Worm (Caenorhabditis elegans) whole organism, L1 larva: Measurements from ENCODE around the gene fbxa-14.

Experiments
- C34B4.2 ChIP-seq: sonication (generic microtip); optimal IDR thresholded peaks from 2 replicates; lab custom pipeline; 2017; ENCODE audit warnings: mild to moderate bottlenecking, missing genetic modification characterization, missing compliant biosample characterization
- Y116A8C.19 ChIP-seq: sonication (generic microtip); optimal IDR thresholded peaks from 2 replicates; lab custom pipeline; 2016; ENCODE audit warnings: missing compliant biosample characterization, missing genetic modification characterization, borderline replicate concordance
- alr-1 ChIP-seq: fragments of 200-800 bp; sonication (Bioruptor generic); optimal IDR thresholded peaks from 2 replicates; lab custom pipeline; 2018; ENCODE audit warnings: borderline replicate concordance, mild to moderate bottlenecking, missing genetic modification characterization, missing compliant biosample characterization
- blmp-1 ChIP-seq: fragments of 150-350 bp; optimal IDR thresholded peaks from 2 replicates; lab custom pipeline; 2014; ENCODE audit warnings: missing biosample characterization, missing genetic modification characterization
- efl-1 ChIP-seq, 4 experiments: fragments of 150-350 bp; optimal IDR thresholded peaks in 3 of 4; peaks in 1 of 4; 1 replicate in 1 of 4; 2 replicates in 3 of 4; lab custom pipeline; 2014; ENCODE audit warnings: missing biosample characterization in 2 of 4, missing genetic modification characterization in 2 of 4, missing genetic modification reagents in 2 of 4
- elt-2 ChIP-seq: sonication (generic microtip); optimal IDR thresholded peaks from 2 replicates; lab custom pipeline; 2016; ENCODE audit warnings: missing genetic modification characterization, mild to moderate bottlenecking, inconsistent platforms, missing compliant biosample characterization, missing genetic modification reagents
- elt-3 ChIP-seq, 6 experiments: fragments of 150-350 bp in 1 of 6; sonication (generic microtip); optimal IDR thresholded peaks; 2 replicates each; lab custom pipeline; 2017 to 2018; ENCODE audit warnings: missing biosample characterization in 6 of 6, missing genetic modification characterization in 6 of 6, inconsistent platforms in 1 of 6
- hpl-2 ChIP-seq: fragments of 150-350 bp; optimal IDR thresholded peaks from 2 replicates; lab custom pipeline; 2014; ENCODE audit warnings: missing biosample characterization, missing genetic modification reagents, missing genetic modification characterization
- jun-1 ChIP-seq: fragments of 150-350 bp; optimal IDR thresholded peaks from 2 replicates; lab custom pipeline; 2014; ENCODE audit warnings: missing biosample characterization, missing genetic modification reagents, missing genetic modification characterization
- lin-13 ChIP-seq: fragments of 150-350 bp; optimal IDR thresholded peaks from 2 replicates; lab custom pipeline; 2014; ENCODE audit warnings: missing biosample characterization, missing genetic modification reagents, missing genetic modification characterization
- lin-15B ChIP-seq: fragments of 150-350 bp; sonication (generic microtip); optimal IDR thresholded peaks from 3 replicates; lab custom pipeline; 2014; ENCODE audit warnings: missing biosample characterization, missing genetic modification characterization
- lin-35 ChIP-seq, 2 experiments: fragments of 150-350 bp; optimal IDR thresholded peaks; 2 replicates each; lab custom pipeline; 2014; ENCODE audit warnings: missing biosample characterization in 2 of 2, missing genetic modification characterization in 2 of 2, missing genetic modification reagents in 2 of 2
- lsy-2 ChIP-seq, 2 experiments: fragments of 150-350 bp; optimal IDR thresholded peaks; 2 replicates each; lab custom pipeline; 2014; ENCODE audit warnings: missing biosample characterization in 2 of 2, missing genetic modification characterization in 2 of 2
- mdl-1 ChIP-seq, 2 experiments: fragments of 150-350 bp; optimal IDR thresholded peaks; 2 replicates each; lab custom pipeline; 2014 to 2017; ENCODE audit warnings: missing biosample characterization in 2 of 2, missing genetic modification characterization in 2 of 2, inconsistent platforms in 1 of 2
- nhr-20 ChIP-seq: sonication (generic microtip); optimal IDR thresholded peaks from 2 replicates; lab custom pipeline; 2016; ENCODE audit warnings: mild to moderate bottlenecking, missing genetic modification characterization, missing compliant biosample characterization
- nhr-47 ChIP-seq: sonication (generic microtip); optimal IDR thresholded peaks from 2 replicates; lab custom pipeline; 2016; ENCODE audit warnings: mild to moderate bottlenecking, missing genetic modification characterization, moderate library complexity, missing compliant biosample characterization
- nhr-71 ChIP-seq: sonication (generic microtip); optimal IDR thresholded peaks from 2 replicates; lab custom pipeline; 2016; ENCODE audit warnings: mild to moderate bottlenecking, missing genetic modification characterization, moderate library complexity, missing compliant biosample characterization
- nhr-90 ChIP-seq: sonication (generic microtip); optimal IDR thresholded peaks from 2 replicates; lab custom pipeline; 2016; ENCODE audit warnings: mild to moderate bottlenecking, missing genetic modification characterization, missing compliant biosample characterization; ENCODE audit not compliant: poor library complexity
- pax-3 ChIP-seq: fragments of 200-800 bp; sonication (Bioruptor generic); optimal IDR thresholded peaks from 2 replicates; lab custom pipeline; 2018; ENCODE audit warnings: mild to moderate bottlenecking, missing genetic modification characterization, moderate library complexity, missing compliant biosample characterization
- pqm-1 ChIP-seq: sonication (generic microtip); optimal IDR thresholded peaks from 3 replicates; lab custom pipeline; 2017; ENCODE audit warnings: missing biosample characterization, missing genetic modification characterization
- snpc-4 ChIP-seq: fragments of 150-350 bp; optimal IDR thresholded peaks from 2 replicates; lab custom pipeline; 2014; ENCODE audit warnings: missing biosample characterization, missing genetic modification characterization
- sox-4 ChIP-seq: sonication (generic microtip); optimal IDR thresholded peaks from 2 replicates; lab custom pipeline; 2016; ENCODE audit warnings: missing genetic modification characterization, missing compliant biosample characterization
- sptf-1 ChIP-seq: fragments of 150-350 bp; optimal IDR thresholded peaks from 2 replicates; lab custom pipeline; 2014; ENCODE audit warnings: missing biosample characterization, missing genetic modification characterization
- swsn-7 ChIP-seq: sonication (generic microtip); optimal IDR thresholded peaks from 2 replicates; lab custom pipeline; 2016; ENCODE audit warnings: missing genetic modification characterization, missing compliant biosample characterization
- tlp-1 ChIP-seq: fragments of 150-350 bp; optimal IDR thresholded peaks from 2 replicates; lab custom pipeline; 2014; ENCODE audit warnings: missing biosample characterization, missing genetic modification characterization
- zip-4 ChIP-seq: fragments of 200-800 bp; sonication (Bioruptor generic); optimal IDR thresholded peaks from 2 replicates; lab custom pipeline; 2018; ENCODE audit warnings: mild to moderate bottlenecking, missing genetic modification characterization, moderate library complexity, missing compliant biosample characterization

fbxa-14 gene

DNA sequence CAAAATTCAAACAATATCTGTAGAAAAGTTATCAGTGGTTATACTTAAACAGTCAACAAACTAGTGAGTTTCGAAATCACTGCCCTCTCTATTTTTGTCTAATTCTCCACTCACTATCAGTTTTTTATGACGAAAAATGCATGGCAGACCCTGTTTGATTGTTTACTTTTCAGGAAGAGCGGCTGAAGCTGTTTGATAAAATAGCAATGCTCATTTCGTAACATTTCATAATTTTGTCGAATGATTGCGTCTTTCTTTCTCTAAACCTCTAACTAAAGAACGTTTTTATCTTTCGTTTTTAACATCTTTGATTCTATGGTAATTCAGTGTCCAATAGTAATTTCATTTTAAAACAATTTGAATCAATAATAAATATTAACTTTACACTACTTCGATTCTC, 45.2 kb downstream of the fbxa-14 start:
- peak in 1 of 2 experiments; percentile 29 for TF ChIP-seq lsy-2 (tag; optimal IDR thresholded peaks at IDR 0.05; lab: Kevin White, UChicago)
- peak; percentile 95 for TF ChIP-seq pqm-1 (tag; lab: Kevin White, UChicago)
- no peak for TF ChIP-seq sptf-1
- peak; percentile 42 for TF ChIP-seq nhr-71 (tag; lab: Kevin White, UChicago)
- TF ChIP-seq hpl-2 (GFP tag; lab: Kevin White, UChicago), result peak; percentile 53
- TF ChIP-seq elt-3 (tag; optimal IDR thresholded peaks at IDR 0.05; lab: Kevin White, UChicago), result peak in 1 of 6 experiments; percentile 43
- TF ChIP-seq nhr-90, result peak; percentile 3
- TF ChIP-seq pax-3 (tag; lab: Kevin White, UChicago), result peak; percentile 25
- TF ChIP-seq Y116A8C.19 (tag; lab: Kevin White, UChicago), result no peak
- TF ChIP-seq elt-2 (tag; lab: Kevin White, UChicago), result peak; percentile 98
- peak; percentile 37 for TF ChIP-seq nhr-20 (tag; lab: Kevin White, UChicago)
- TF ChIP-seq jun-1 (tag; lab: Kevin White, UChicago), result peak; percentile 51
- no peak for TF ChIP-seq alr-1 (tag; lab: Kevin White, UChicago)
- TF ChIP-seq tlp-1, result no peak
- peak in 1 of 2 experiments; percentile 38 for TF ChIP-seq lin-35 (GFP tag; optimal IDR thresholded peaks at IDR 0.05; lab: Kevin White, UChicago)
- peak; percentile 55 for TF ChIP-seq zip-4 (GFP tag; lab: Kevin White, UChicago)
- peak in 1 of 2 experiments; percentile 27 for TF ChIP-seq mdl-1 (tag; optimal IDR thresholded peaks at IDR 0.05; lab: Kevin White, UChicago)
- no peak for TF ChIP-seq efl-1 (optimal IDR thresholded peaks at IDR 0.05; lab: Kevin White, UChicago)
- TF ChIP-seq efl-1 (GFP tag; optimal IDR thresholded peaks at IDR 0.05 in 1 of 2; lab: Kevin White, UChicago), result peak in 1 of 2 experiments; percentile 81
- TF ChIP-seq, all 84 proteins: peak for 14

DNA sequence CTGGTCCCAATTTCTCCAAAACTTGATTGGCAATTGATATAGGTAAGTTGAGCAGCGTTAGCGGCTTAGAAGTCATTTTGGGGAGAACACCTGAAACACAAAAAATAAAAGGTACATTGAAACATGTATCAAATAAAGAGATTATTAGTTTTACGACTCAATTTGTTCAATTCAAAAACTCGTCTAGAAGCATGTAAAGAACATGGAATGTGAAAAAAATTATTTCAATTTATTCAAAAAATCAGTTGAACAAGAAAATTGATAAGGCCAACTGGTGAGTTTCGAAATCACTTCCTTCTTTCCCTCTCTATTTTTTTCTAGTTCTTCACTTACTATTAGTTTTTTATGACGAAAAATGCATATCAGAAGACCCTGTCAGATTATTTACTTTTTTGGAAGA, 48.9 kb downstream of the fbxa-14 start, which contains the start of gene fbxa-30:
Gene fbxa-30, minus strand, starts transcription at position 101 of the 400 bp plus-strand sequence.
- TF ChIP-seq sox-4 (tag; lab: Kevin White, UChicago) (no peak), nhr-47 (no peak), lin-13 (GFP tag; lab: Kevin White, UChicago) (no peak), snpc-4 (tag; lab: Kevin White, UChicago) (no peak), blmp-1 (tag; lab: Kevin White, UChicago) (no peak), hpl-2 (GFP tag; lab: Kevin White, UChicago) (no peak), lin-15B (tag; lab: Kevin White, UChicago) (no peak), C34B4.2 (tag; lab: Kevin White, UChicago) (no peak), pqm-1 (tag; lab: Kevin White, UChicago) (no peak), elt-3 (tag; optimal IDR thresholded peaks at IDR 0.05; lab: Kevin White, UChicago) (no peak), nhr-20 (tag; lab: Kevin White, UChicago) (no peak)

DNA sequence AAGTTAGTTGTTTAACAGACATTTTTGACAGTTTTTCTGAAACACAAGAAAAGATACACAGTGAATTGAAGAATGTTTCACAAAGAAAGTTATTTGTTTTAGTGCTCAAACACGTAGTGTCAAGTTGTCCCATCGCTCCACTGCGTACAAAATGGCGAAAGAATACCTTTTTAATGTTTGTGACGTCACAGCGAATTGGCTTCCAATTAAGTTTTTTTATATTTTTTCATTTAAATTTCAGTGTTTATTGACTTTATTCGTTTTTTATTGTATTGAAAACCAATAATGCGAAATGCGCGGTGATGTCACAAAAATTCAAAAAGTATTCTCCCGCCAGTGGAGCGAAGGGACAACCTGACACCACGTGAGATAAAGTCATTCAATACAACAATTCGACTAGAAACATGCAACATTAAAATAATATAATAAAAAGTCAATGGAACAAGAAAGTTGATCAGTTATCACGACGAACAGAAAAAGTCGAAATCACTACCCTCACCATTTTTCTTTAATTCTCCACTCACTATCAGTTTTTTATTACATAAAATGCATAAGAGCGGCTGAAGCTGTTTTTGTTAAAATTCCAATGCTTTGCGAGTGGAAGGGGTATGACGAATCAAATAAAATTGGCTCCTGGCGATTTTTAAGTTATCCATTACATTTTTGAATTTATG, 50.6 kb downstream of the fbxa-14 start, which contains the start of gene fbxa-29:
Gene fbxa-29, minus strand, starts transcription at position 51 of the 674 bp plus-strand sequence.
- peak; percentile 8 for TF ChIP-seq elt-2 (tag; lab: Kevin White, UChicago)
- no peak for TF ChIP-seq swsn-7
